Worm (Caenorhabditis elegans): ENCODE measurements around the gene iff-1.

DNA sequence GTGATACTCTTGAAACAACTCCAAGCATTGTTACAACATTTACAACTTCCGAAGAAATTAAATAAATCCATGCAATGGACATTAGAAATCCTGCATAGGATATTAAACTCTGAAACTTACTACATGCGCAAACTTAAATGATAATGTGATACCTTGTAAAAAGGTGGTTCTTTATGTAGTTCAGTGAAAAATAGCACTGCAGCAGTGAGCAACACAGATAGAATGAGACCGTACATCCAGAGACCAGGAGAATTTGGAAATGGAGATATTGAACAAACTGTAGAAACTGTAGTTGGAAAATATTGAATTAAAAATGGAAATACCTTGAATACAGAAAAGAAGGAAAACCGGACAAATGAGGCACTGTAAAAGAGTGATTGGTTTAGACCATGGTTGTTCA is 35.8 kb downstream of the iff-1 start:
- TF ChIP-seq ztf-11 (tag; optimal IDR thresholded peaks at IDR 0.05) (no peak), aly-2 (tag; optimal IDR thresholded peaks at IDR 0.05) (no peak), unc-62 (GFP tag; optimal IDR thresholded peaks at IDR 0.05) (no peak), nhr-67 (tag; optimal IDR thresholded peaks at IDR 0.05) (no peak), ceh-28 (tag; optimal IDR thresholded peaks at IDR 0.05) (no peak)

Measured in whole organism, L3 larva.